Worm (Caenorhabditis elegans) whole organism, mixed stage, embryonic: ENCODE results near the gene gldi-6.

ENCODE experiments used
- blmp-1 ChIP-seq: fragments of 150-350 bp; optimal IDR thresholded peaks from 2 replicates; lab custom pipeline; 2014; ENCODE audit warnings: missing biosample characterization, missing genetic modification characterization
- ceh-39 ChIP-seq: fragments of 150-350 bp; optimal IDR thresholded peaks from 2 replicates; lab custom pipeline; 2014; ENCODE audit warnings: missing biosample characterization, missing genetic modification characterization
- cnd-1 ChIP-seq: fragments of 200-800 bp; sonication (Bioruptor generic); optimal IDR thresholded peaks from 2 replicates; lab custom pipeline; 2018; ENCODE audit warnings: mild to moderate bottlenecking, missing genetic modification characterization, missing compliant biosample characterization
- lsy-2 ChIP-seq: fragments of 150-350 bp; optimal IDR thresholded peaks from 2 replicates; lab custom pipeline; 2014; ENCODE audit warnings: missing biosample characterization, missing genetic modification characterization
- nhr-12 ChIP-seq: fragments of 150-350 bp; optimal IDR thresholded peaks from 2 replicates; lab custom pipeline; 2014; ENCODE audit warnings: missing biosample characterization, missing genetic modification characterization
- nhr-237 ChIP-seq: fragments of 150-350 bp; optimal IDR thresholded peaks from 2 replicates; lab custom pipeline; 2014; ENCODE audit warnings: missing biosample characterization, missing genetic modification characterization
- nhr-28 ChIP-seq: fragments of 150-350 bp; optimal IDR thresholded peaks from 2 replicates; lab custom pipeline; 2014; ENCODE audit warnings: missing biosample characterization, missing genetic modification characterization
- nhr-76 ChIP-seq: sonication (generic microtip); optimal IDR thresholded peaks from 2 replicates; lab custom pipeline; 2017; ENCODE audit warnings: missing biosample characterization, missing genetic modification characterization
- pha-4 ChIP-seq: fragments of 150-350 bp; optimal IDR thresholded peaks from 2 replicates; lab custom pipeline; 2018; ENCODE audit warnings: missing biosample characterization, missing genetic modification reagents, missing genetic modification characterization
- snpc-4 ChIP-seq: fragments of 150-350 bp; optimal IDR thresholded peaks from 2 replicates; lab custom pipeline; 2014; ENCODE audit warnings: missing biosample characterization, missing genetic modification characterization
- unc-62 ChIP-seq: fragments of 150-350 bp; optimal IDR thresholded peaks from 2 replicates; lab custom pipeline; 2014; ENCODE audit warnings: missing biosample characterization, missing genetic modification reagents, missing genetic modification characterization
- ztf-11 ChIP-seq: fragments of 150-350 bp; optimal IDR thresholded peaks from 2 replicates; lab custom pipeline; 2014; ENCODE audit warnings: missing biosample characterization, missing genetic modification characterization

DNA sequence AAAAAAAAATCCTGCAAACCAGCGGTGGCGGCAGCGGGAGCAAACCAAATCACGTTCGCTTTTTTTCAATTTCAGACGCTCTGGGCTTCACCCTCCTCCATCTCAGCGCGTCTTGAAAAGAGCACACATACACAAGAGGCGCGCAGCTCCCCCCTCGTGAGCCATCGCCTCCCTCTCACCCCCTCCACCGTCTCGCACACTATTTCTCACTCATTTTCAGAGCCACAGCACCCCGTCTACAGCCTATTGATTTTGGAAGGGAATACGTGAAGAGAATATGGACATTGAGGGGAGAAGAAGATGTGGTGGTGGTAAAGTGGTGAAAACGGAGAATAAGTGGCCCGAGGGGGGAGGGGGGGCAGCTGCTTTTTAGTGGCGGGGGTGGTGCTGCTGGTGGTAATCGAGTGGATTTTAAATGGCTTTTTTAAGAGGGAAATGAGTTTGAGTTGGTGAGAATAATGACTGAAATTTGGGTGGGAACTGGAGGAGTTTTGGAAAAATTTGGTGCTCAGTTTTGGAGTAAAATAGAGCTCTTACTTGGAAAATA lies 18.5 kb upstream of the gldi-6 start:
- TF ChIP-seq lsy-2 (tag; lab: Kevin White, UChicago) (no peak), blmp-1 (tag; lab: Kevin White, UChicago) (no peak), ceh-39 (no peak), pha-4 (tag; lab: Kevin White, UChicago) (no peak), cnd-1 (no peak), nhr-12 (tag; lab: Kevin White, UChicago) (no peak), nhr-237 (tag; lab: Kevin White, UChicago) (no peak), nhr-28 (tag; lab: Kevin White, UChicago) (no peak), unc-62 (no peak), nhr-76 (tag; lab: Kevin White, UChicago) (no peak), ztf-11 (tag; lab: Kevin White, UChicago) (no peak), snpc-4 (no peak)
